Worm (Caenorhabditis elegans): Measurements from ENCODE around the gene F36F12.2.
A peak's percentile ranks its signal among the peaks of the same experiment; 100 is the strongest.

F36F12.2 gene

DNA sequence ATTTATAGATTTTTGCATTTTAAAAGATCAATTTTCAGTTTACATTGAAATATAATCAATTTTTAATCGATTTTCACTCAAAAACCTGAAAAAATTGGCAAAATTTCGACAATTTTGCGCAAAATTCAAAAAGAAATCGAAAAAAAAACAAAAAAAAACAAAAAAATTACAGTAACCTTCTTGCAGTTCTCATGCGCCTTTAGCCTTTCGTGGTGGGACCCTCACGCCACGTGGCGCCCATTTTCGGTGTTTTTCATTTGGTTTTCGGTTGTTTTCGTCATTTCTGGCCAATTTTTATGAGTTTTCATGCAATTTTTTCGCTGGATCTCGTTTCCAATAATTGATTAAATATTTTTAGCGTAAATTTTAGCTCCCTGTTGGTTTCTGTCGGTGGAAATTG lies 27.7 kb downstream of the F36F12.2 start (continued):
- TF ChIP-seq ama-1 (optimal IDR thresholded peaks at IDR 0.05) (no peak), ama-1 (GFP tag; optimal IDR thresholded peaks at IDR 0.05) (no peak), nhr-90 (tag; optimal IDR thresholded peaks at IDR 0.05) (no peak), attf-3 (GFP tag; conservative IDR thresholded peaks at IDR 0.05) (no peak), mcd-1 (GFP tag; IDR thresholded peaks at IDR 0.05) (no peak), madf-10 (tag; optimal IDR thresholded peaks at IDR 0.05) (no peak), F57A8.1 (GFP tag; optimal IDR thresholded peaks at IDR 0.05) (no peak), sptf-2 (GFP tag; optimal IDR thresholded peaks at IDR 0.05) (no peak), hlh-26 (GFP tag; conservative IDR thresholded peaks at IDR 0.05) (no peak), him-1 (tag; optimal IDR thresholded peaks at IDR 0.05) (no peak), mel-28 (tag; optimal IDR thresholded peaks at IDR 0.05; ENCODE audit: borderline replicate concordance) (no peak), F10E7.11 (tag; optimal IDR thresholded peaks at IDR 0.05) (no peak), rec-8 (tag; optimal IDR thresholded peaks at IDR 0.05) (no peak), pbrm-1 (GFP tag; IDR thresholded peaks at IDR 0.05) (peak; percentile 65), Y95B8A.8 (GFP tag; IDR thresholded peaks at IDR 0.05) (no peak), snpc-1.3 (tag; optimal IDR thresholded peaks at IDR 0.05; ENCODE audit: insufficient read depth) (peak; percentile 69), snpc-3.4 (tag; optimal IDR thresholded peaks at IDR 0.05) (peak; percentile 68), attf-6 (GFP tag; IDR thresholded peaks at IDR 0.05) (no peak), die-1 (tag; optimal IDR thresholded peaks at IDR 0.05) (no peak), rcor-1 (GFP tag; IDR thresholded peaks at IDR 0.05) (0 out of 2 replicates have a peak, but pooled peaks have one; percentile 8), let-607 (tag; optimal IDR thresholded peaks at IDR 0.05) (peak in 1 of 2 experiments; percentile 63), F39B2.1 (GFP tag; IDR thresholded peaks at IDR 0.05) (no peak), repo-1 (tag; optimal IDR thresholded peaks at IDR 0.05) (no peak), B0019.2 (GFP tag; conservative IDR thresholded peaks at IDR 0.05) (peak; percentile 55; the same call in 1 of the 2 replicates), F57C9.4 (tag; optimal IDR thresholded peaks at IDR 0.05) (no peak), nfya-2 (GFP tag; IDR thresholded peaks at IDR 0.05) (no peak), T07F8.4 (tag; optimal IDR thresholded peaks at IDR 0.05) (no peak), ztf-25 (GFP tag; IDR thresholded peaks at IDR 0.05) (no peak), Y53G8AR.9 (GFP tag; conservative IDR thresholded peaks at IDR 0.05) (no peak), ztf-3 (GFP tag; optimal IDR thresholded peaks at IDR 0.05) (no peak), ceh-58 (GFP tag; IDR thresholded peaks at IDR 0.05) (no peak), ceh-40 (GFP tag; IDR thresholded peaks at IDR 0.05) (no peak), pha-4 (tag; optimal IDR thresholded peaks at IDR 0.05) (no peak), hlh-12 (tag; optimal IDR thresholded peaks at IDR 0.05) (no peak), nhr-120 (GFP tag; IDR thresholded peaks at IDR 0.05) (no peak), sdz-38 (tag; optimal IDR thresholded peaks at IDR 0.05) (no peak), C17E4.6 (GFP tag; IDR thresholded peaks at IDR 0.05) (peak; percentile 68; the same call in 1 of the 2 replicates), aptf-3 (GFP tag; IDR thresholded peaks at IDR 0.05) (no peak), zim-3 (tag; optimal IDR thresholded peaks at IDR 0.05) (no peak), athp-1 (tag; optimal IDR thresholded peaks at IDR 0.05) (no peak), T26A5.8 (tag; optimal IDR thresholded peaks at IDR 0.05) (no peak), F33H1.4 (GFP tag; IDR thresholded peaks at IDR 0.05) (peak; percentile 91), snpc-1.1 (tag; optimal IDR thresholded peaks at IDR 0.05; ENCODE audit: insufficient read depth) (peak; percentile 31), lir-1 (GFP tag; conservative IDR thresholded peaks at IDR 0.05) (no peak), hmg-1.2 (GFP tag; IDR thresholded peaks at IDR 0.05) (peak; percentile 33; the same call in 1 of the 2 replicates), tbp1 (GFP tag; optimal IDR thresholded peaks at IDR 0.05) (no peak), D2030.7 (GFP tag; IDR thresholded peaks at IDR 0.05) (peak; percentile 88), ceh-100 (GFP tag; IDR thresholded peaks at IDR 0.05) (no peak), xnd-1 (tag; optimal IDR thresholded peaks at IDR 0.05) (peak; percentile 52)
